Fruit fly (Drosophila melanogaster) whole organism, embryonic: ENCODE results near the gene asun.

ENCODE experiments used
- B-H1 ChIP-seq: fragments of 200-800 bp; sonication (Bioruptor generic); IDR thresholded peaks from 3 replicates; pipeline ENCODE4 v1.3.6; 2022; ENCODE audit warnings: missing biosample characterization, missing genetic modification characterization
- B-H2 ChIP-seq: fragments of 200-800 bp; sonication (Bioruptor generic); optimal IDR thresholded peaks from 2 replicates; lab custom pipeline; 2018; ENCODE audit warnings: missing biosample characterization, mild to moderate bottlenecking, missing genetic modification characterization
- Blimp-1 ChIP-seq: fragments of 200-800 bp; sonication (Bioruptor generic); optimal IDR thresholded peaks from 3 replicates; lab custom pipeline; 2018; ENCODE audit warnings: missing biosample characterization, missing genetic modification characterization, mild to moderate bottlenecking, moderate library complexity, missing genetic modification reagents
- CG10147 ChIP-seq: fragments of 200-800 bp; sonication (Bioruptor generic); optimal IDR thresholded peaks from 2 replicates; lab custom pipeline; 2019; ENCODE audit warnings: missing biosample characterization, mild to moderate bottlenecking, missing genetic modification characterization, moderate library complexity
- CG10209 ChIP-seq: fragments of 200-800 bp; sonication (Bioruptor generic); optimal IDR thresholded peaks from 3 replicates; lab custom pipeline; 2017; ENCODE audit warnings: missing biosample characterization, mild to moderate bottlenecking, missing genetic modification characterization, missing genetic modification reagents
- CG10366 ChIP-seq: fragments of 200-800 bp; sonication (Bioruptor generic); IDR thresholded peaks from 2 replicates; pipeline ENCODE4 v1.3.6; 2022; ENCODE audit warnings: missing biosample characterization, missing genetic modification characterization
- CG12104 ChIP-seq: fragments of 200-800 bp; sonication (Bioruptor generic); optimal IDR thresholded peaks from 3 replicates; lab custom pipeline; 2016; ENCODE audit warnings: missing biosample characterization, missing genetic modification characterization
- CG15269 ChIP-seq: fragments of 200-800 bp; sonication (Bioruptor generic); optimal IDR thresholded peaks from 2 replicates; lab custom pipeline; 2018; ENCODE audit warnings: missing biosample characterization, mild to moderate bottlenecking, missing genetic modification characterization, moderate library complexity
- CG17568 ChIP-seq: fragments of 200-800 bp; sonication (Bioruptor generic); optimal IDR thresholded peaks from 2 replicates; lab custom pipeline; 2018; ENCODE audit warnings: missing biosample characterization, mild to moderate bottlenecking, missing genetic modification characterization, moderate library complexity
- CG2875 ChIP-seq: fragments of 200-800 bp; sonication (Bioruptor generic); optimal IDR thresholded peaks from 2 replicates; lab custom pipeline; 2017; ENCODE audit warnings: missing biosample characterization, mild to moderate bottlenecking, missing genetic modification characterization, missing genetic modification reagents
- CG2889 ChIP-seq: fragments of 200-800 bp; sonication (Bioruptor generic); IDR thresholded peaks from 3 replicates; pipeline ENCODE4 v1.3.6; 2022; ENCODE audit warnings: missing biosample characterization, missing genetic modification characterization
- CG30020 ChIP-seq: fragments of 200-800 bp; optimal IDR thresholded peaks from 2 replicates; lab custom pipeline; 2019; ENCODE audit warnings: missing biosample characterization, mild to moderate bottlenecking, missing genetic modification characterization, moderate library complexity
- CG4707 ChIP-seq: fragments of 200-800 bp; sonication (Bioruptor generic); optimal IDR thresholded peaks from 2 replicates; lab custom pipeline; 2018; ENCODE audit warnings: missing biosample characterization, mild to moderate bottlenecking, missing genetic modification characterization, moderate library complexity
- CG6175 ChIP-seq: fragments of 200-800 bp; sonication (Bioruptor generic); IDR thresholded peaks from 3 replicates; pipeline ENCODE4 v1.3.6; 2022; ENCODE audit warnings: missing biosample characterization, missing genetic modification characterization
- CG6654 ChIP-seq: fragments of 200-800 bp; sonication (Bioruptor generic); optimal IDR thresholded peaks from 2 replicates; lab custom pipeline; 2017; ENCODE audit warnings: missing biosample characterization, mild to moderate bottlenecking, missing genetic modification characterization
- CG6791 ChIP-seq: fragments of 200-800 bp; sonication (Bioruptor generic); IDR thresholded peaks from 3 replicates; pipeline ENCODE4 v1.3.6; 2022; ENCODE audit warnings: missing biosample characterization, missing genetic modification characterization; ENCODE audit not compliant: partially characterized antibody
- CG7556 ChIP-seq: fragments of 200-800 bp; sonication (Bioruptor generic); optimal IDR thresholded peaks from 2 replicates; lab custom pipeline; 2017; ENCODE audit warnings: missing biosample characterization, mild to moderate bottlenecking, missing genetic modification characterization
- CG8388 ChIP-seq: fragments of 200-800 bp; sonication (Bioruptor generic); optimal IDR thresholded peaks from 2 replicates; lab custom pipeline; 2019; ENCODE audit warnings: missing biosample characterization, mild to moderate bottlenecking, missing genetic modification characterization, moderate library complexity
- CG9932 ChIP-seq: fragments of 200-800 bp; sonication (Bioruptor generic); IDR thresholded peaks from 2 replicates; pipeline ENCODE4 v1.3.6; 2022; ENCODE audit warnings: missing biosample characterization, missing genetic modification characterization
- Chrac-16 ChIP-seq: fragments of 200-800 bp; sonication (Bioruptor generic); optimal IDR thresholded peaks from 3 replicates; lab custom pipeline; 2016; ENCODE audit warnings: missing biosample characterization, missing genetic modification characterization
- Dbx ChIP-seq: fragments of 200-800 bp; sonication (Bioruptor generic); IDR thresholded peaks from 3 replicates; pipeline ENCODE4 v1.3.6; 2022; ENCODE audit warnings: missing biosample characterization, missing genetic modification characterization
- Dip3 ChIP-seq: fragments of 200-800 bp; sonication (Bioruptor generic); optimal IDR thresholded peaks from 3 replicates; lab custom pipeline; 2016; ENCODE audit warnings: missing biosample characterization, missing genetic modification characterization
- Dll ChIP-seq: fragments of 200-800 bp; sonication (Bioruptor generic); IDR thresholded peaks from 4 replicates; pipeline ENCODE4 v1.3.6; 2022; ENCODE audit warnings: missing biosample characterization, missing genetic modification characterization; ENCODE audit not compliant: partially characterized antibody
- Doc2 ChIP-seq: fragments of 200-800 bp; sonication (Bioruptor generic); IDR thresholded peaks from 2 replicates; pipeline ENCODE4 v1.3.6; 2022; ENCODE audit warnings: missing biosample characterization, missing genetic modification characterization
- Doc3 ChIP-seq: fragments of 200-800 bp; sonication (Bioruptor generic); IDR thresholded peaks from 3 replicates; pipeline ENCODE4 v1.3.6; 2022; ENCODE audit warnings: missing biosample characterization, missing genetic modification characterization; ENCODE audit not compliant: partially characterized antibody
- Drgx ChIP-seq: fragments of 200-800 bp; sonication (Bioruptor generic); IDR thresholded peaks from 2 replicates; pipeline ENCODE4 v1.3.6; 2022; ENCODE audit warnings: missing biosample characterization, missing genetic modification characterization
- Ets65A ChIP-seq: fragments of 200-800 bp; sonication (Bioruptor generic); peaks from one replicate; lab custom pipeline; 2016; ENCODE audit warnings: missing biosample characterization, missing genetic modification characterization
- MTF-1 ChIP-seq: fragments of 200-800 bp; sonication (Bioruptor generic); optimal IDR thresholded peaks from 2 replicates; lab custom pipeline; 2018; ENCODE audit warnings: missing biosample characterization, mild to moderate bottlenecking, missing genetic modification characterization, borderline replicate concordance
- Meics ChIP-seq: fragments of 200-800 bp; sonication (Bioruptor generic); optimal IDR thresholded peaks from 2 replicates; lab custom pipeline; 2017; ENCODE audit warnings: missing biosample characterization, mild to moderate bottlenecking, missing genetic modification characterization
- Nf-YC ChIP-seq: fragments of 200-800 bp; optimal IDR thresholded peaks from 3 replicates; lab custom pipeline; 2019; ENCODE audit warnings: missing biosample characterization, mild to moderate bottlenecking, missing genetic modification characterization, moderate library complexity
- Oli ChIP-seq: fragments of 200-800 bp; sonication (Bioruptor generic); optimal IDR thresholded peaks from 2 replicates; lab custom pipeline; 2018; ENCODE audit warnings: missing biosample characterization, mild to moderate bottlenecking, missing genetic modification characterization, moderate library complexity
- Side ChIP-seq: fragments of 200-800 bp; sonication (Bioruptor generic); optimal IDR thresholded peaks from 2 replicates; lab custom pipeline; 2016; ENCODE audit warnings: missing biosample characterization, missing genetic modification characterization
- Tbp ChIP-seq: fragments of >200 bp; optimal IDR thresholded peaks from 2 replicates; lab custom pipeline; 2018; ENCODE audit warnings: missing biosample characterization, missing genetic modification characterization
- YL-1 ChIP-seq: fragments of 200-800 bp; sonication (Bioruptor generic); optimal IDR thresholded peaks from 3 replicates; lab custom pipeline; 2017; ENCODE audit warnings: missing biosample characterization, mild to moderate bottlenecking, missing genetic modification characterization
- ap ChIP-seq: fragments of 200-800 bp; sonication (Bioruptor generic); IDR thresholded peaks from 2 replicates; pipeline ENCODE4 v1.3.6; 2022; ENCODE audit warnings: missing biosample characterization, missing genetic modification characterization
- chn ChIP-seq: fragments of 200-800 bp; sonication (Bioruptor generic); optimal IDR thresholded peaks from 2 replicates; lab custom pipeline; 2016; ENCODE audit warnings: missing biosample characterization, missing genetic modification characterization
- dpn ChIP-seq, 2 experiments: fragments of 200-800 bp; sonication (Bioruptor generic); optimal IDR thresholded peaks; 3 replicates each; lab custom pipeline; 2016; ENCODE audit warnings: missing biosample characterization in 2 of 2, missing genetic modification characterization in 2 of 2
- fd64A ChIP-seq: fragments of 200-800 bp; sonication (Bioruptor generic); optimal IDR thresholded peaks from 3 replicates; lab custom pipeline; 2018; ENCODE audit warnings: missing biosample characterization, mild to moderate bottlenecking, missing genetic modification characterization
- fd96Cb ChIP-seq: fragments of 200-800 bp; sonication (Bioruptor generic); optimal IDR thresholded peaks from 2 replicates; lab custom pipeline; 2018; ENCODE audit warnings: missing biosample characterization, mild to moderate bottlenecking, missing genetic modification characterization, moderate library complexity
- gfzf ChIP-seq: fragments of 200-800 bp; sonication (Bioruptor generic); optimal IDR thresholded peaks from 2 replicates; lab custom pipeline; 2016; ENCODE audit warnings: missing biosample characterization, mild to moderate bottlenecking, missing genetic modification characterization, moderate library complexity
- hkb ChIP-seq, 2 experiments: fragments of 200-800 bp in 1 of 2; fragments of >200 bp in 1 of 2; sonication (Bioruptor generic) in 1 of 2; IDR thresholded peaks in 1 of 2; optimal IDR thresholded peaks in 1 of 2; 2 replicates each; pipeline versions ENCODE4 v1.3.6 to Lab custom; 2017 to 2022; ENCODE audit warnings: missing biosample characterization in 1 of 2, missing genetic modification characterization in 1 of 2
- odd ChIP-seq: fragments of 200-800 bp; sonication (Bioruptor generic); optimal IDR thresholded peaks from 2 replicates; lab custom pipeline; 2017; ENCODE audit warnings: missing biosample characterization, mild to moderate bottlenecking, missing genetic modification characterization
- peb ChIP-seq: fragments of 200-800 bp; sonication (Bioruptor generic); IDR thresholded peaks from 2 replicates; pipeline ENCODE4 v1.3.6; 2022; ENCODE audit warnings: missing biosample characterization, missing genetic modification characterization
- pros ChIP-seq: fragments of 200-800 bp; sonication (Bioruptor generic); optimal IDR thresholded peaks from 3 replicates; lab custom pipeline; 2019; ENCODE audit warnings: missing biosample characterization, mild to moderate bottlenecking, missing genetic modification characterization, moderate library complexity
- ranshi ChIP-seq: fragments of 200-800 bp; sonication (Bioruptor generic); IDR thresholded peaks from 2 replicates; pipeline ENCODE4 v1.3.6; 2022; ENCODE audit warnings: missing biosample characterization, missing genetic modification characterization
- slbo ChIP-seq: fragments of 200-800 bp; sonication (Bioruptor generic); IDR thresholded peaks from 2 replicates; pipeline ENCODE4 v1.3.6; 2022; ENCODE audit warnings: missing biosample characterization, missing genetic modification characterization
- slp2 ChIP-seq: fragments of 200-800 bp; sonication (Bioruptor generic); optimal IDR thresholded peaks from 2 replicates; lab custom pipeline; 2016; ENCODE audit warnings: missing biosample characterization, missing genetic modification characterization
- sr ChIP-seq: fragments of 200-800 bp; sonication (Bioruptor generic); IDR thresholded peaks from 3 replicates; pipeline ENCODE4 v1.3.6; 2022; ENCODE audit warnings: missing biosample characterization, missing genetic modification characterization
- stwl ChIP-seq: fragments of 200-800 bp; sonication (Bioruptor generic); optimal IDR thresholded peaks from 3 replicates; lab custom pipeline; 2018; ENCODE audit warnings: missing biosample characterization, mild to moderate bottlenecking, missing genetic modification characterization, moderate library complexity

asun gene

DNA sequence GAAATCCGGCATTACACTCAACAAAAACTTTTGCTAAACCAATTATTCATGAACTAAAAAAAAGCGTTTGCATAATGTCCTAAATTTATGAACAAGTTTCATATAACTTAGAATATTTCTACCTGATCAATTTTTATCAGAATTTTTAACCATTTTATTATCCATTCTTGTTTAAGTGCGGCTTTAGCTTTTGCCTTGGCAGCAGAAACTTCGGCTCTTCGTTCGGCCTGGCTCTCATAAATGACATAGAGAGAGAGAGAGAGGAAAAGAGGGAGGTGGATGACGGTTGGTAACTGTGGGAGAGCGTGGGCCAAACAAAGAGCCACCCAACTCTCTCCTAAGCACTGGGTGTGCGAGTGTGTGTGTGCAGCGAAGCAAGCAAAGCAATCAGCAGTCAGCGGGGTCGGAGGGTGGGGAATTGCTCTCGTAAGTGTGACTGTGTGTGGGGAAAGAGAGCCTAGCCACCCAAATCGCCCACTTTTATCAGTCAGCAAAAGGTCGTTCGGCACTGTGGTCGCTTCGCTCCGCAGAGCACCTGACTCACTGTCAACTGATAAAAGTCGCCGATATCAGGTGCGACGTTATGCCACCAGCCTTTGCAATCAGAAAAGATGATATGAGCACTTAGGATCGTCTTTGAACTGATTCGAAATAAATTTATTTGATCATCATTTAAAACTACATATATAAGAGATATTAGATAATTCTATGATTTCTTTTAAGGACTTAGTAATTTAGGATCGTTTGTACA lies 39.5 kb upstream of the asun start (continued):
- peak; percentile 98 for TF ChIP-seq Blimp-1 (GFP tag; lab: Kevin White, UChicago)
- TF ChIP-seq CG8388 (GFP tag; lab: Kevin White, UChicago), result peak; percentile 98
- TF ChIP-seq Tbp (GFP tag; lab: Kevin White, UChicago), result no peak
- peak; percentile 99 for TF ChIP-seq CG7556 (GFP tag; lab: Kevin White, UChicago)
- peak; percentile 96 for TF ChIP-seq CG12104 (GFP tag; lab: Kevin White, UChicago)
- peak; percentile 97 for TF ChIP-seq CG10209
- no peak for TF ChIP-seq sr
- TF ChIP-seq Dbx (GFP tag; lab: Robert Waterston, UW), result no peak
- peak; percentile 95 for TF ChIP-seq MTF-1 (GFP tag; lab: Kevin White, UChicago)
- TF ChIP-seq CG10147, result peak; percentile 98
- TF ChIP-seq CG17568 (GFP tag; lab: Kevin White, UChicago), result peak; percentile 97
- peak; percentile 93 for TF ChIP-seq YL-1 (GFP tag; lab: Kevin White, UChicago)
- TF ChIP-seq B-H1 (GFP tag; lab: Robert Waterston, UW), result no peak
- peak; percentile 98 for TF ChIP-seq CG2875 (GFP tag; lab: Kevin White, UChicago)
- no peak for TF ChIP-seq slbo (GFP tag; lab: Robert Waterston, UW)
- TF ChIP-seq Side (GFP tag; lab: Kevin White, UChicago), result peak; percentile 98
- TF ChIP-seq Meics (GFP tag; lab: Kevin White, UChicago), result peak; percentile 98
- TF ChIP-seq B-H2 (GFP tag; lab: Kevin White, UChicago), result peak; percentile 76
- TF ChIP-seq dpn (GFP tag; optimal IDR thresholded peaks at IDR 0.05; lab: Kevin White, UChicago), result peak; percentile 97
- no peak for TF ChIP-seq CG2889 (GFP tag; lab: Robert Waterston, UW)
- peak; percentile 50 for TF ChIP-seq stwl (tag; lab: Kevin White, UChicago)
- no peak for TF ChIP-seq CG10366 (GFP tag; lab: Robert Waterston, UW)
- TF ChIP-seq Chrac-16 (GFP tag; lab: Kevin White, UChicago), result peak; percentile 96
- no peak for TF ChIP-seq Drgx (GFP tag; lab: Robert Waterston, UW)
- peak; percentile 97 for TF ChIP-seq Ets65A (GFP tag; lab: Kevin White, UChicago)
- TF ChIP-seq CG4707 (GFP tag; lab: Kevin White, UChicago), result peak; percentile 93
- peak; percentile 14 for TF ChIP-seq gfzf
- no peak for TF ChIP-seq CG9932 (GFP tag; lab: Robert Waterston, UW)
- TF ChIP-seq odd, result peak; percentile 96
- TF ChIP-seq fd64A (GFP tag; lab: Kevin White, UChicago), result peak; percentile 96
- TF ChIP-seq CG30020 (tag; lab: Kevin White, UChicago), result peak; percentile 84
- TF ChIP-seq Nf-YC, result peak; percentile 75
- TF ChIP-seq ranshi (GFP tag; lab: Robert Waterston, UW), result no peak
- TF ChIP-seq chn (GFP tag; lab: Kevin White, UChicago), result peak; percentile 93
- TF ChIP-seq CG6175 (GFP tag; lab: Robert Waterston, UW), result no peak
- TF ChIP-seq ap, result no peak
- TF ChIP-seq fd96Cb (tag; lab: Kevin White, UChicago), result peak; percentile 98
- TF ChIP-seq pros, result peak; percentile 91
- TF ChIP-seq CG15269 (tag; lab: Kevin White, UChicago), result peak; percentile 98
- no peak for TF ChIP-seq peb
- peak; percentile 88 for TF ChIP-seq CG6654 (GFP tag; lab: Kevin White, UChicago)
- peak; percentile 97 for TF ChIP-seq Dip3 (GFP tag; lab: Kevin White, UChicago)
- peak; percentile 97 for TF ChIP-seq slp2 (GFP tag; lab: Kevin White, UChicago)
- TF ChIP-seq CG6791 (GFP tag; lab: Robert Waterston, UW), result no peak
- no peak for TF ChIP-seq Doc3 (GFP tag; lab: Robert Waterston, UW)
- no peak for TF ChIP-seq Doc2 (GFP tag; lab: Robert Waterston, UW)
- TF ChIP-seq Dll, result no peak
- TF ChIP-seq Oli (tag; lab: Kevin White, UChicago), result peak; percentile 98
- TF ChIP-seq hkb (optimal IDR thresholded peaks at IDR 0.05; lab: Kevin White, UChicago), result no peak
- TF ChIP-seq hkb (GFP tag; IDR thresholded peaks at IDR 0.05; lab: Robert Waterston, UW), result no peak
